Worm (Caenorhabditis elegans): ENCODE measurements around the gene tbc-11.

tbc-11 gene

DNA sequence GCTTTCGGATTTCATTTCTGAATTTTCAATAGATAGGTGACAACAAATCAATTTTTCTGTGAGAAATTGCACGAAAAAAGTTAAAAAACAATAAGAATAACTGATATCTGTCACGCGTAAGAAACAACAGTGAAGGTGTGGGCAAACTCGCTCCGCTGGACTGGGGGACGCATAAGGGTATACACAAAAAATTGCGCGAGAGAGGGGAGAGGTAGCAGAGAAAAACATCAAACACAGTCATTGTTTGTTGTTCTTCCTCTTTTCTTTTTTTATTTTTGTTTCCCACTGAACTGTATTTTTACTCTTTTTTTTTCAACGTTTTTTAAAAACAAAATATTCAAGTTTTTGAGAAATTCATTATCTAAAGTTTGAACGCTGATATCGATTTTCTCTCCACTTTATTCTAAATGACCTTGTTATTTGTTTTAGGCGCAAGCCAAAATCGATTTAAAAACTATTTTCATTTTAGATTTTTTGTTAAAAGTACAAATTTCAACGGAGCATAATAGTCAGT is at the start of gene tbc-11, which contains the start of gene pifk-1:
Gene tbc-11, plus strand, starts transcription at position 464 of the 514 bp plus-strand sequence.
Gene pifk-1, minus strand, starts transcription at position 17 of the 514 bp plus-strand sequence.
- TF ChIP-seq pag-3 (tag; optimal IDR thresholded peaks at IDR 0.05; ENCODE audit: borderline replicate concordance): no peak
- TF ChIP-seq hlh-30 (tag; optimal IDR thresholded peaks at IDR 0.05; ENCODE audit: insufficient read depth): peak; percentile 47

- peak; percentile 85 for TF ChIP-seq ceh-31 (tag; optimal IDR thresholded peaks at IDR 0.05)
- peak; percentile 80 for TF ChIP-seq sdc-2 (tag; optimal IDR thresholded peaks at IDR 0.05)
- peak; percentile 58 for TF ChIP-seq dve-1 (tag; optimal IDR thresholded peaks at IDR 0.05)
- TF ChIP-seq C08G9.2 (tag; optimal IDR thresholded peaks at IDR 0.05): peak; percentile 6
- TF ChIP-seq pros-1 (tag; optimal IDR thresholded peaks at IDR 0.05): peak; percentile 62
- peak; percentile 61 for TF ChIP-seq rnt-1 (tag; optimal IDR thresholded peaks at IDR 0.05)
- no peak for TF ChIP-seq Y22D7AL.16 (tag; optimal IDR thresholded peaks at IDR 0.05)
- TF ChIP-seq ceh-19 (GFP tag; optimal IDR thresholded peaks at IDR 0.05): peak; percentile 22
- peak; percentile 33 for TF ChIP-seq ceh-2 (tag; optimal IDR thresholded peaks at IDR 0.05)
- no peak for TF ChIP-seq gmeb-2 (tag; optimal IDR thresholded peaks at IDR 0.05)
- no peak for TF ChIP-seq ceh-24 (tag; optimal IDR thresholded peaks at IDR 0.05)
- TF ChIP-seq ceh-14 (tag; optimal IDR thresholded peaks at IDR 0.05): peak; percentile 30
- peak; percentile 2 for TF ChIP-seq hlh-30 (tag; optimal IDR thresholded peaks at IDR 0.05; ENCODE audit: insufficient read depth)
- TF ChIP-seq madf-2 (tag; optimal IDR thresholded peaks at IDR 0.05): no peak
- peak; percentile 8; the same call in 1 of the 2 replicates for TF ChIP-seq sox-2 (GFP tag; IDR thresholded peaks at IDR 0.05)
- peak; percentile 62 for TF ChIP-seq unc-55 (GFP tag; optimal IDR thresholded peaks at IDR 0.05)
- peak; percentile 0 for TF ChIP-seq ets-4 (tag; optimal IDR thresholded peaks at IDR 0.05)
- no peak for TF ChIP-seq mec-3 (tag; optimal IDR thresholded peaks at IDR 0.05; ENCODE audit: borderline replicate concordance)
- TF ChIP-seq hlh-13 (GFP tag; optimal IDR thresholded peaks at IDR 0.05): no peak
- peak; percentile 39 for TF ChIP-seq ceh-34 (tag; optimal IDR thresholded peaks at IDR 0.05)
- no peak for TF ChIP-seq ceh-6 (GFP tag; optimal IDR thresholded peaks at IDR 0.05)
- TF ChIP-seq unc-42 (tag; optimal IDR thresholded peaks at IDR 0.05): peak; percentile 46
- TF ChIP-seq tbx-2 (tag; optimal IDR thresholded peaks at IDR 0.05): peak; percentile 79
- peak; percentile 26 for TF ChIP-seq elt-2 (tag; optimal IDR thresholded peaks at IDR 0.05)
- TF ChIP-seq nfya-1 (tag; optimal IDR thresholded peaks at IDR 0.05): peak; percentile 71
- TF ChIP-seq ceh-18 (tag; optimal IDR thresholded peaks at IDR 0.05): peak; percentile 43
- TF ChIP-seq ref-2 (tag; optimal IDR thresholded peaks at IDR 0.05): peak; percentile 81
- peak; percentile 38 for TF ChIP-seq F13H6.1 (tag; optimal IDR thresholded peaks at IDR 0.05)
- TF ChIP-seq pax-1 (tag; optimal IDR thresholded peaks at IDR 0.05): peak; percentile 51
Observed at ce11 chrX:876935-877334, 47.8 kb upstream of the tbc-11 start, which contains the start of gene ZC13.1. ZC13.1 (plus strand) TSS chrX:877239.

DNA sequence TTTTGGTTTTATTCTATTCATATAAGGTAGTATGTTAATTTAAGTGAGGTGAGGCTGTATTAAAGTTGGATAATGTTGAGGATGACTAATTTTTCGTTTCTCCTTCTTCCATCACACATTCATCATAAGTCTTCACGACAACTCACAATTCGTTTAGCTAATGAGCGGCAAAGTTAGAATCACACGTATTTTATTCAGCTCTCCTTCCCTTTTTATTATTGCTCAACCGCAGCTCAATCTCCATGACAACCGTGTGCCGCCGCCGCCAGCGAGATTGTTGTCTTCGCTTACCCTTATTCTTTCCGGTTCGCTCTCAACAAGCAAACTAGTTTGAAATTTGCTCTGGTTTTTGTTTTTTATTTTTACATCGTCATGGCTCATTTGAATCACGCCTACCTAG is 44.4 kb upstream of the tbc-11 start, which contains the start of gene ZC13.2:
Gene ZC13.2, plus strand, starts transcription at position 301 of the 400 bp plus-strand sequence.
- no peak for TF ChIP-seq hlh-6 (tag; optimal IDR thresholded peaks at IDR 0.05)
- TF ChIP-seq sox-2 (GFP tag; IDR thresholded peaks at IDR 0.05): no peak
- no peak for TF ChIP-seq unc-42 (tag; optimal IDR thresholded peaks at IDR 0.05)
- no peak for TF ChIP-seq ceh-19 (GFP tag; optimal IDR thresholded peaks at IDR 0.05)
- no peak for TF ChIP-seq pat-9 (tag; optimal IDR thresholded peaks at IDR 0.05)
- no peak for TF ChIP-seq C38D4.7 (GFP tag; optimal IDR thresholded peaks at IDR 0.05)
- TF ChIP-seq Y22D7AL.16 (tag; optimal IDR thresholded peaks at IDR 0.05): no peak
- TF ChIP-seq pha-2 (tag; optimal IDR thresholded peaks at IDR 0.05): no peak
- TF ChIP-seq sdc-2 (tag; optimal IDR thresholded peaks at IDR 0.05): no peak
- TF ChIP-seq ceh-18 (tag; optimal IDR thresholded peaks at IDR 0.05): no peak
- TF ChIP-seq ceh-45 (GFP tag; IDR thresholded peaks at IDR 0.05): no peak
- no peak for TF ChIP-seq fkh-10 (GFP tag; optimal IDR thresholded peaks at IDR 0.05)

ce11 chrX:888294-888693 is 36.5 kb upstream of the tbc-11 start, which contains the start of gene mam-1:
mam-1 (minus strand) TSS chrX:888394.
- no peak for TF ChIP-seq hlh-30 (tag; optimal IDR thresholded peaks at IDR 0.05; ENCODE audit: insufficient read depth)
- no peak for TF ChIP-seq K09A11.1 (tag; optimal IDR thresholded peaks at IDR 0.05; ENCODE audit: insufficient read depth)
- no peak for TF ChIP-seq nfya-1 (tag; optimal IDR thresholded peaks at IDR 0.05)
- TF ChIP-seq zip-5 (tag; optimal IDR thresholded peaks at IDR 0.05): no peak
- TF ChIP-seq ceh-14 (tag; optimal IDR thresholded peaks at IDR 0.05): no peak
- TF ChIP-seq tbx-7 (tag; optimal IDR thresholded peaks at IDR 0.05): no peak
- no peak for TF ChIP-seq ceh-9 (tag; optimal IDR thresholded peaks at IDR 0.05)
- TF ChIP-seq ceh-24 (tag; optimal IDR thresholded peaks at IDR 0.05): no peak
- TF ChIP-seq dve-1 (tag; optimal IDR thresholded peaks at IDR 0.05): no peak
- no peak for TF ChIP-seq mec-3 (tag; optimal IDR thresholded peaks at IDR 0.05; ENCODE audit: borderline replicate concordance)
- TF ChIP-seq madf-2 (tag; optimal IDR thresholded peaks at IDR 0.05): no peak
- no peak for TF ChIP-seq hlh-15 (tag; optimal IDR thresholded peaks at IDR 0.05)
